Worm (Caenorhabditis elegans) whole organism, L4/young adult: ENCODE measurements around the gene E02H9.1.

Source experiments
- dao-5 ChIP-seq: sonication (generic microtip); optimal IDR thresholded peaks from 2 replicates; lab custom pipeline; 2016; ENCODE audit warnings: missing genotype, missing genetic modification characterization, moderate library complexity, missing compliant biosample characterization
- him-1 ChIP-seq: sonication (generic microtip); optimal IDR thresholded peaks from 2 replicates; lab custom pipeline; 2016; ENCODE audit warnings: missing genotype, missing genetic modification reagents, missing genetic modification characterization, missing compliant biosample characterization

DNA sequence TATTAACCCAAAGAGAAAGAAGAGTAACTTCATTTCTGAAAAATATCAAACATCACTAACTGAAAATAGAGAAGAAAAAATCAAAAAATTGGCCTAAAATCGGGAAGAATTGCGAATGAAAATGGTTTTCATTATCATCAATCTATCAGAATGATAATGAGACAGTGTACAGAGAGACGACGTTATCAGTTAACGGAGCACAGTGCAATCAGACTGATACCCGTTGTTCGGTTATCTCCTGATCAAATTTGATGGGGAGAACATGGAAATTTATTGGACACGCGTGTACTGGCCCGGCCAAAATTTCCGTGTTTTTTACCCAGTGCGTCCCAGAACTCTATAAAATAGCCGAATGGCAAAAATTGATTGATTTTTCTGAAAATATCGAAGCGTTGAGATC, 39.7 kb downstream of the E02H9.1 start, which contains the start of gene Y54F10AM.8:
- TF ChIP-seq him-1 (tag; lab: Kevin White, UChicago): no peak
- no peak for TF ChIP-seq dao-5 (tag; lab: Kevin White, UChicago)
